Worm (Caenorhabditis elegans): ENCODE results near the gene tre-5.

Gene tre-5

DNA sequence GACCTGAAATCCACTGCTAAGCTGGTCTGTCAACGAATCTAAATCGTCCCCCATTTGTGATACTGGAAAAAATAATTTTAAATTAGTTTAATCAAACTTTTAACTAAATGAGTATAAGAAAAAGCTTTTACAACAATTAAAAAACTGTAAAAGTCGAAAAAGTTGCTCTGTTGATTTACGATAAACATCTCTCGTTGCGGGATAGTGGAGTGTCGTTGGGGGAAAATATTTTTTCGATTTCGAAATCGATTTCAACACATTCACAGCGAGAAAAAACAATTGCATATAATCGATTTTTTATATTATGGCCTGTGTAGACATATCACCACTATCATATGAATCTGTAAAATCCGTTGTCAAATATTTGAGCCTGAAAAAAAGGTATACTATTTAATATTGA lies 23.6 kb downstream of the tre-5 start, which contains the start of the genes F23F1.5 and fbxc-54:
TSS of gene F23F1.5 (minus strand) at position 64 of the 400 bp plus-strand sequence.
TSS of gene fbxc-54 (plus strand) at position 199 of the 400 bp plus-strand sequence.
- no peak for TF ChIP-seq unc-62 (GFP tag; optimal IDR thresholded peaks at IDR 0.05)

DNA sequence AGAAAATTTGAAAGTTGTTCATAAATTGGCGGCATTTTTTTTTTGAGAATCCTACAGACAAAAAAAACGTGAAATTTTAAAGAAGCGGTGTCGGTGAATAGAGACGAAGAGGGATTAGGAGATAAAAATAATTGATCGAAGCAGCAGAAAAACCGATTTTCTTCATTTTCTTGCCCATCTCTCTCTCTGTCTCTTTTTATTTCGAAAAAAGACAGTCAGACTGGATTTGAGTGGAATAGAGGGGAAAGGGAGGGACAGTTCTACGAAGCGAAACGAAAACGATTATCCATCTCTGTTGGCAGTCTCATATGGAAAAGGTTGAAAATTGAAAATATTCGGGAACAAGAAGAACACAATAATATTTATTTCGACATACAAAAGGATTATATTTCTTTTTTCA lies 25.5 kb downstream of the tre-5 start:
- TF ChIP-seq unc-62 (GFP tag; optimal IDR thresholded peaks at IDR 0.05): no peak

DNA sequence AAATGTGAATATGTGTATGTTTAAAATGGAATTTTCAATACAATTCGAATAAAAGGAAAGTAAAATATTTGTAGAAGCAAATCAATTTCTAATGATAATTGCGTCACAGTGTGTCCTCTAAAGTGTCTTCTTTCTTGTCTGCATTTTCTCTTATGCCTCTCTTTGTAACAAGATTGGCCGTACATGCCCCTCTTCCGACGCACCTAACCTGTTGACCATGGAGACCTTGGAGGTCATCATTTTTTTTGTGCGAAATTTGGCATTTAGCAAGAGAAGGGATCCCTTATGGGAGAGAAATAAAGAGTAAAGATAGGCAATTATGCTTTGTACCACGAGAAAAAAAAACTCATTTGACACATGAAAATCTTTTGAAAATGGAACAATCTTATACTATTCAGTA lies 26.8 kb downstream of the tre-5 start, which contains the start of gene F23F1.4:
TSS of gene F23F1.4 (minus strand) at position 141 of the 400 bp plus-strand sequence.
- TF ChIP-seq unc-62 (GFP tag; optimal IDR thresholded peaks at IDR 0.05): no peak

DNA sequence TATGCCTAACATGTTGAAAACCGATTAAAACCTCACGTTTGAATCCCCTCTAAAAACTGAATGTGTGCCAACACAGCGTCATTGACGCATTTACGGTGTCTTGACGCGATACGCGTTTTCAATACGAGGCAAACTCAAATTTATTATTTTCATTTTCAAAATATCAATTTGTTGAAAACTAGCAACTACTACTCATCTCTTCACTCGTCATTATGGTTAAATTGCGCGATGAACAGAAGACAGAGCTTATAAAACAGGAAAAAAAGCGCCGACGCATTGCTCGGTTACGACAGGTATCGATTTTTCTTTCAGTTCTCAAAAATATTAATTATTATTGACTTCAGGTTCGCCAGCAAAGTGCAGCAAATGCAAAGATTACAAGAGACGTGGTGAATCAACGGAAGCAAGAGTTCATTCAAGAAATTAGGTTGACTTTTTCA lies 30.5 kb downstream of the tre-5 start, which contains the start of gene enee-1:
TSS of gene enee-1 (plus strand) at position 108 of the 440 bp plus-strand sequence.
- no peak for TF ChIP-seq unc-62 (GFP tag; optimal IDR thresholded peaks at IDR 0.05)

DNA sequence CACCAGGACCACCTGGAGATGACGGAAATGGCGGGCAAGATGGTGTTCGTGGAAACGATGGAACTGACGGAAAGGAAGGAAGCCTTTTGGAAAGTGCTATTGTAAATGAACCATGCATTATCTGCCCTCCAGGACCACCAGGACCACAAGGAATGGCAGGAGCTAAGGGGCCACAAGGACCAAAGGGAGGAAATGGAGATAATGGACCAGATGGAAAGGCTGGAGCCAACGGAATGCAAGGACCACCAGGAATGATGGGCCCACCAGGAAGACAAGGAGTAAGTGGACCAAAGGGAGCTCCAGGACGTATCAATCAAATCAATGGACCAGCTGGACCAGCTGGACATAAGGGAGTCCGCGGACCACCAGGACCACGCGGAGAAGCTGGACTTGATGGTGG lies 31.4 kb downstream of the tre-5 start:
- no peak for TF ChIP-seq unc-62 (GFP tag; optimal IDR thresholded peaks at IDR 0.05)

DNA sequence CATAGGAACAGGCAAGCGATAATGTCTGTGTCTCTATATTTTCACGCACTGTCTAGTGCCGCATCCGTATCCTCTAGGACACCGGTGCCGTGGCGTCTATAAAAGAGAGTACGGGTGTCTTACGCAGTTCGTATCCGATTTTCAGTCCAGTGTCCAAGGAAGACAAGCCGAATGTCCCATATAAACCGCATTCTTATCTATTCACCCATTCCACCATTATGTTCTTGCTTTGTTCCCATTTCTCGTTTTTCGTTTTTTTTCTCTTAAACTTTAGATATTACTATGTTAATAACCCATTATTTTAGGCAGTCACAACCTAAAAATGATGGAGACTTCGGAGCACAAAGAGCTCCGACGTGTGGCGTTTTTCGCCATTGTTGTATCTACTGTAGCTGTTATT lies 32.1 kb downstream of the tre-5 start, which contains the start of gene sqt-2:
TSS of gene sqt-2 (plus strand) at position 301 of the 400 bp plus-strand sequence.
- TF ChIP-seq unc-62 (GFP tag; optimal IDR thresholded peaks at IDR 0.05): no peak

DNA sequence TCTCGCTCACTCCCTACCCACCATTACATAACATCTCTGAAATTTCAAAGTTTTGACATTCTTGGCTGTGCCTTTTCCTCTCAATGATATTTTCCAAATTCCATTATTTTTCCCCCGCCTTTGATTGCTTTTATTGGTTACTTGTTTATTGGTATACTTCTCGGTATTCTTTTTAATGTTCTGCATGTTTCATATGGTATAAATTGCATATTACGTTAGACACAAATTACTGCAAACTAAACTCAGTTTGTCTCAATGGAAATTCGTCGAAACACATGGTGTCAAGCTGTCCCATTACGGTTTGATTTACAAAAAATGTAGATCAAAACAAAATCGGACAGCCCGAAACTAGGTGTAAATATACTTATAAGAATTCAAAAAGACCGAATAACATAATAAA lies 33.2 kb downstream of the tre-5 start:
- TF ChIP-seq unc-62 (GFP tag; optimal IDR thresholded peaks at IDR 0.05): no peak

DNA sequence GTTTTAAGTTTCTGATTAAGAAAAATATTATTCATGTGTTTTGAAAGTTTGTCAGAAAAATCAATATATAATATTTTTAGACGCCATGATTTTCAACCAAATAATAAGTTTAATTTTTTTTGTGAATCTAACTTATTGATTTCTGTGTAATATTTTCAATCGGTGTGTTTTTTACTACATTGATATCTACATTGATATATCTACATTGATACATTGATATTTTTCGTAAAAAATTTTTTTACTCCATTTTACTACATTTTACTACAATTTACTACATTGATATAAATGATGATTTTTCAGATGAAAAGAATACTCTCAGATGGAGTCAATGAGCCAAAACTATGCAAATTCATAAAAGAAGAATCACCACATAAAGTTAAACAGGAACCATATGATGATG lies 35.9 kb downstream of the tre-5 start, which contains the start of gene gmeb-1:
TSS of gene gmeb-1 (plus strand) at position 301 of the 400 bp plus-strand sequence.
- TF ChIP-seq unc-62 (GFP tag; optimal IDR thresholded peaks at IDR 0.05): no peak

DNA sequence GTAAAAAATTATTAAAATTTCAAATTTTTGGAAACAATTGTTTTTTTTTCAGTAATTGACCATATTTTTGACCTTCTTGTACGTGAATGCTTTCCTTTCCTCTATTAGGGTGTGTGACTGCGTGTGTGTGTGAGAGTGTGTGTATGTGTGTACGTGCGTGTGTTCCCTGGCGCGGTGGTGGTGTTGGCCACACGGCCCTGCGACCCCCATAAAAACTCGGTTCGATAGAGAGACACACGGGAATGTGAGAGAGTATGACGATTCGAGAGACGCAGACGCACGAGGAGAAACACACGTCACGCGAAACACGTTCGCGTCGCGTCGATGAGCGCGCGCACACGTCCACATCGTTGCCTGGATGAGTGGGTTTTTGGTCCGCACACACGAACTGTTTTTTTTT lies 36.3 kb downstream of the tre-5 start:
- TF ChIP-seq unc-62 (GFP tag; optimal IDR thresholded peaks at IDR 0.05): no peak

DNA sequence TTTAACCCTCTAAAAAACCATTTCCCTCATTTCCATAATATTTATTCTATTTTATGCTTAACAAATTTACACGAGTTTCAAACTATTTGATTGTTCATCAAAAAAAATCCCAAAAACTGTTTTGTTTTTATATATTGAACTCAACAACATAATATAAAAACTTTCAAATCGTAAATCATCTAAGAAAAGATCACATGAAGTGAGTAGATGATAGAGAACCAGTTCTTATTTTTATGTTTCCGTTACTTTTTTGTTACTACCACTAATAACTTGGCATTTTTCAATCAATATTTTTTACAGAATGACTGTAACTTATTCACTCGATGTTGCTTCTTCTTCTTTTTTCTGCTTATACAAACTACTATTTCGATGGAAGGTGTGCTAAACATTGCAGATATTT lies 42.4 kb downstream of the tre-5 start, which contains the start of gene best-3:
TSS of gene best-3 (plus strand) at position 301 of the 400 bp plus-strand sequence.
- TF ChIP-seq unc-62 (GFP tag; optimal IDR thresholded peaks at IDR 0.05): no peak

DNA sequence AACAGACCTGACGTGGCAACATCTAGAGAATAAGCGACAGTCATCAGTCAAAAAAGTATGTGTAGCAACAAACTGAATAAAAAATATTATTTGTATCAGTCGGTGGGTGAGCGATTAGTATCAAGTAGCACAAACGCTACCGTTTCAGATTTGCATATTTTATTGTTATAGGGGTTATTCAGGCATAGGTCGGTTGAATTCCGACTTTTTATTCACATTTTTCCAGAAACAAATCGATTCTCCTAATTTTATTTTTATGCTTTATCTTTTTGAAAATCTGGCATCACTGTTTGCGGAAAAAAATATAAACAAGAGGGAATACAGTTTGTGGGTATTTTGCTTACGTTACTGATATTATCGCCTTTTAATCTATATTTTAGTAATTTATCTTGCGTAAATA lies 43.3 kb downstream of the tre-5 start, which contains the start of gene best-4:
TSS of gene best-4 (minus strand) at position 101 of the 400 bp plus-strand sequence.
- no peak for TF ChIP-seq unc-62 (GFP tag; optimal IDR thresholded peaks at IDR 0.05)

DNA sequence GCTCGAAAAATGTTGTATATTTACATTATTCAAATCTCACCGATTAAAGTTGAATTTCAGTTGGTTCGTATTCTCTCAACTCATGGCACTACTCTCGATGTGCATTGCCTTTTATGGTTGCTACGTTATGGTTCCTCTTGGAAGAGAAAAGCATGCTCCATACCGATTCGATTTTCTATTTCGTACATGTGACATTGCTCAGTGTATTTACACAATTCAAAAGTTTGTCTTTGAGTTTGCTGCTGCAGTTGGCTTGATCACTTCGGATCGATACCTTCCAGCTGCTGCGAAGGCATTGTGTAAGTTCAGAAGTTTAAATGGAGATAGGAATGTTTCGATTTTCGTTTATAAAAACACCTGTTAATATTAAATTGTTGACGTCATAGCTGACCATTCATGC lies 46.9 kb downstream of the tre-5 start:
- no peak for TF ChIP-seq unc-62 (GFP tag; optimal IDR thresholded peaks at IDR 0.05)

DNA sequence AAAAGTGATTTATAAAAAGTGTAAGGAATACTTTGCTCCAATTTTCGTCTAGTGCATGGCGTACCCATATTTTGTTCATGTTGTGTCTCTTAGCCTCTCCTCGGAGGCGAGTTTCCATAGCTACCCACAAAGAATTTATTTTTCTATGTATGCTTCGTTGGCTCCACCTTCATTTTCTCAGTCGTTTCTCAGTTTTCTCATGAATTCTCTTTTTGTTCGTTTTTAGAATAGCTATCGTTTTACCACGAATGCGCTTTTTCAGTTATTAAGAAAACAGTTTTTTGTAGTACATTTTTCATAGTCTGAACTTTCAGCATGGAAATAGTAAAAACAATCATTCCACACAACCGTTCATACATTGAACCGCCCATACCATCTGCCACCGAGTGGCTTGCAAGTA lies 48.8 kb downstream of the tre-5 start, which contains the start of gene osta-1:
TSS of gene osta-1 (plus strand) at position 309 of the 400 bp plus-strand sequence.
- no peak for TF ChIP-seq unc-62 (GFP tag; optimal IDR thresholded peaks at IDR 0.05)

DNA sequence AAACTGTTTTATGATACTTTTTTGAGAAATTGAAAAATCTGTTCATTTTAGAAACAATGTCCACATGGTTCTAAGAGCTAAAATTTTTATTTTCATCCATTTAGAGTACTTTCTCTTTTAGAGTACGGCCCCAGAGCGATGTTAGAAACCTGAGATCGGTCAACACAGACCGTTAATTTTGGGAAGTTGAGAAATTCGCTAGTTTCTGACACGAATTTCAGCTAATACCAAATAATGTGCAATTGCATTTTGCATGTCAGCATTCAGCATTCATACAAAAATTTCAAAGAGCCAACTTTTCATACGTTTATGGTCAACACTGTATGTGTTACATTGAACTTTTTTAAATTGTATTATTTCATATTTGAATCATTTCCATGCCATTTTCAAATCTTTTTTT lies 50.3 kb downstream of the tre-5 start:
- TF ChIP-seq unc-62 (GFP tag; optimal IDR thresholded peaks at IDR 0.05): no peak
